Worm (Caenorhabditis elegans): Measurements from ENCODE around the gene mrpl-40.

ce11 chrIII:92247-92646 lies 4.9 kb downstream of the mrpl-40 start:
- TF ChIP-seq nhr-77 (tag; optimal IDR thresholded peaks at IDR 0.05), result no peak
- TF ChIP-seq ztf-11 (tag; optimal IDR thresholded peaks at IDR 0.05), result no peak
- TF ChIP-seq hpl-2 (GFP tag; optimal IDR thresholded peaks at IDR 0.05), result no peak
- no peak for TF ChIP-seq nhr-90 (tag; optimal IDR thresholded peaks at IDR 0.05; ENCODE audit: poor library complexity)
- no peak for TF ChIP-seq nhr-76 (tag; optimal IDR thresholded peaks at IDR 0.05)
- no peak for TF ChIP-seq nhr-20 (tag; optimal IDR thresholded peaks at IDR 0.05)
- TF ChIP-seq fkh-10 (GFP tag; optimal IDR thresholded peaks at IDR 0.05), result no peak
- TF ChIP-seq unc-62 (GFP tag; optimal IDR thresholded peaks at IDR 0.05), result no peak
- TF ChIP-seq pag-3 (tag; optimal IDR thresholded peaks at IDR 0.05; ENCODE audit: borderline replicate concordance, insufficient read depth), result no peak
- TF ChIP-seq nhr-71 (tag; optimal IDR thresholded peaks at IDR 0.05), result no peak

Measured in whole organism, L1 larva.